Worm (Caenorhabditis elegans): ENCODE results near the gene cisd-1.
A peak's percentile ranks its signal among the peaks of the same experiment; 100 is the strongest.

The cisd-1 gene

ce11 chrII:11469574-11470108, at the start of gene cisd-1:
cisd-1 (minus strand) TSS chrII:11469624.
- no peak for TF ChIP-seq fkh-10 (GFP tag; optimal IDR thresholded peaks at IDR 0.05)
- peak; percentile 65 for TF ChIP-seq elt-2 (tag; optimal IDR thresholded peaks at IDR 0.05)
- no peak for TF ChIP-seq ZK546.5 (tag; optimal IDR thresholded peaks at IDR 0.05)
- TF ChIP-seq ceh-16 (tag; optimal IDR thresholded peaks at IDR 0.05), result no peak
- TF ChIP-seq nfya-1 (tag; optimal IDR thresholded peaks at IDR 0.05; ENCODE audit: insufficient read depth), result peak; percentile 21
- TF ChIP-seq tbx-2 (tag; optimal IDR thresholded peaks at IDR 0.05), result no peak
- TF ChIP-seq pqm-1 (tag; optimal IDR thresholded peaks at IDR 0.05), result peak; percentile 52
- peak; percentile 27 for TF ChIP-seq pha-4 (tag; optimal IDR thresholded peaks at IDR 0.05)

ce11 chrII:11518184-11518583, 48.8 kb upstream of the cisd-1 start, which contains the start of gene B0334.10:
B0334.10 (plus strand) TSS chrII:11518484.
- TF ChIP-seq ZK546.5 (tag; optimal IDR thresholded peaks at IDR 0.05), result no peak
- no peak for TF ChIP-seq mml-1 (tag; optimal IDR thresholded peaks at IDR 0.05)

DNA sequence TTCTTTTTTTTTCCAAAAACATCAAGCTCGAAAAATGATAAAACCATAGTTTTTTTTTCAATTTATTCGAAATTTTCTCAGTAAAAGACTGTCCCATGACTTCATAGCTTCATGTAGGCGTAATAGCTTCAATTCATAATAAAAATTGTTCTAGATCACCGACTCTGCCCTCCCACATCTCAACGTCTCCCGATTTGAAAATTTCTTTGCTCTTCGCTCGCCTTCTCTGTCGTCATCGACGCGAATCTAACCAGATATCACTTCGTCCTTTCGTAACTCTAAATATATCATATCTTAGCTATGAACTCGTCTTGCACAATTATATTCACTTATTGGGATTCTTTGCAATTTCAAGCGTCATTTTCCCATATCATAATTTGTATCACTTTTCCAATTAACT, 45.4 kb upstream of the cisd-1 start, which contains the start of gene srh-44:
Gene srh-44, plus strand, starts transcription at position 301 of the 400 bp plus-strand sequence.
- no peak for TF ChIP-seq ceh-9 (tag; optimal IDR thresholded peaks at IDR 0.05)
- TF ChIP-seq mml-1 (tag; optimal IDR thresholded peaks at IDR 0.05), result no peak
- TF ChIP-seq ZK546.5 (tag; optimal IDR thresholded peaks at IDR 0.05), result no peak
- TF ChIP-seq R02D3.7 (tag; optimal IDR thresholded peaks at IDR 0.05), result no peak
- TF ChIP-seq fkh-10 (GFP tag; optimal IDR thresholded peaks at IDR 0.05), result no peak
- TF ChIP-seq nhr-67 (tag; optimal IDR thresholded peaks at IDR 0.05), result no peak
- TF ChIP-seq fos-1 (tag; optimal IDR thresholded peaks at IDR 0.05), result no peak
- no peak for TF ChIP-seq nhr-28 (tag; optimal IDR thresholded peaks at IDR 0.05)
- no peak for TF ChIP-seq nhr-237 (tag; optimal IDR thresholded peaks at IDR 0.05)
- no peak for TF ChIP-seq zag-1 (tag; optimal IDR thresholded peaks at IDR 0.05)
- no peak for TF ChIP-seq snpc-4 (tag; optimal IDR thresholded peaks at IDR 0.05)
- no peak for TF ChIP-seq tbx-2 (tag; optimal IDR thresholded peaks at IDR 0.05)
- TF ChIP-seq fkh-2 (tag; optimal IDR thresholded peaks at IDR 0.05), result no peak
- TF ChIP-seq elt-1 (tag; optimal IDR thresholded peaks at IDR 0.05), result no peak

- TF ChIP-seq unc-62 (GFP tag; optimal IDR thresholded peaks at IDR 0.05) (no peak), mml-1 (tag; optimal IDR thresholded peaks at IDR 0.05) (no peak), hmg-11 (tag; optimal IDR thresholded peaks at IDR 0.05) (no peak), pha-4 (tag; optimal IDR thresholded peaks at IDR 0.05) (no peak), mdl-1 (tag; optimal IDR thresholded peaks at IDR 0.05) (no peak), skn-1 (tag; optimal IDR thresholded peaks at IDR 0.05) (no peak), fkh-10 (GFP tag; optimal IDR thresholded peaks at IDR 0.05) (no peak), jun-1 (tag; optimal IDR thresholded peaks at IDR 0.05) (no peak), elt-1 (tag; optimal IDR thresholded peaks at IDR 0.05) (no peak), lin-15B (tag; optimal IDR thresholded peaks at IDR 0.05) (no peak), egl-27 (tag; optimal IDR thresholded peaks at IDR 0.05) (no peak), ceh-82 (tag; optimal IDR thresholded peaks at IDR 0.05) (no peak), nhr-28 (tag; optimal IDR thresholded peaks at IDR 0.05) (no peak), ceh-28 (tag; optimal IDR thresholded peaks at IDR 0.05) (no peak), ZK546.5 (tag; optimal IDR thresholded peaks at IDR 0.05) (no peak), R02D3.7 (tag; optimal IDR thresholded peaks at IDR 0.05) (no peak), pqm-1 (tag; optimal IDR thresholded peaks at IDR 0.05) (no peak)
These were observed 43.5 kb upstream of the cisd-1 start for ce11 chrII:11512921-11513320.

ce11 chrII:11510373-11510772, 40.9 kb upstream of the cisd-1 start, which contains the start of gene npr-41:
npr-41 (plus strand) TSS chrII:11510673.
- TF ChIP-seq mdl-1 (tag; optimal IDR thresholded peaks at IDR 0.05) (no peak), hmg-11 (tag; optimal IDR thresholded peaks at IDR 0.05) (no peak), ztf-4 (tag; optimal IDR thresholded peaks at IDR 0.05) (no peak), jun-1 (tag; optimal IDR thresholded peaks at IDR 0.05) (no peak), nhr-25 (tag; optimal IDR thresholded peaks at IDR 0.05) (peak; percentile 69), skn-1 (tag; optimal IDR thresholded peaks at IDR 0.05) (no peak)

- TF ChIP-seq snpc-4 (tag; optimal IDR thresholded peaks at IDR 0.05), result no peak
- TF ChIP-seq egl-27 (tag; optimal IDR thresholded peaks at IDR 0.05), result no peak
- no peak for TF ChIP-seq mdl-1 (tag; optimal IDR thresholded peaks at IDR 0.05)
- no peak for TF ChIP-seq nhr-28 (tag; optimal IDR thresholded peaks at IDR 0.05)
- no peak for TF ChIP-seq nhr-77 (tag; optimal IDR thresholded peaks at IDR 0.05)
- no peak for TF ChIP-seq ztf-4 (tag; optimal IDR thresholded peaks at IDR 0.05)
- no peak for TF ChIP-seq nhr-76 (tag; optimal IDR thresholded peaks at IDR 0.05)
- no peak for TF ChIP-seq elt-2 (tag; optimal IDR thresholded peaks at IDR 0.05)
- no peak for TF ChIP-seq elt-3 (tag; optimal IDR thresholded peaks at IDR 0.05)
- no peak for TF ChIP-seq nhr-67 (tag; optimal IDR thresholded peaks at IDR 0.05)
- TF ChIP-seq ceh-28 (tag; optimal IDR thresholded peaks at IDR 0.05), result no peak
- no peak for TF ChIP-seq tbx-2 (tag; optimal IDR thresholded peaks at IDR 0.05)
- no peak for TF ChIP-seq lin-39 (tag; optimal IDR thresholded peaks at IDR 0.05)
- no peak for TF ChIP-seq zag-1 (tag; optimal IDR thresholded peaks at IDR 0.05)
- TF ChIP-seq nhr-11 (tag; optimal IDR thresholded peaks at IDR 0.05), result no peak
- TF ChIP-seq lsy-12 (tag; optimal IDR thresholded peaks at IDR 0.05), result no peak
These were observed 34.3 kb upstream of the cisd-1 start for ce11 chrII:11503761-11504160.
